Worm (Caenorhabditis elegans) whole organism, young adult: ENCODE data around the gene prp-3.

Experiments used
- B0019.2 ChIP-seq: fragments of 200-800 bp; sonication (Bioruptor generic); conservative IDR thresholded peaks from 2 replicates; pipeline ENCODE4 v1.3.6; 2022; ENCODE audit warnings: missing genetic modification reagents, missing genetic modification characterization, missing compliant biosample characterization
- F22D6.2 ChIP-seq: sonication (generic microtip); optimal IDR thresholded peaks from 2 replicates; lab custom pipeline; 2016; ENCODE audit warnings: mild to moderate bottlenecking, missing genetic modification characterization, missing compliant biosample characterization
- F57A8.1 ChIP-seq: fragments of 200-800 bp; sonication (Bioruptor generic); optimal IDR thresholded peaks from 2 replicates; lab custom pipeline; 2018; ENCODE audit warnings: mild to moderate bottlenecking, missing genetic modification characterization, moderate library complexity, missing compliant biosample characterization
- T26A5.8 ChIP-seq: sonication (generic microtip); optimal IDR thresholded peaks from 2 replicates; lab custom pipeline; 2016; ENCODE audit warnings: missing genetic modification characterization, missing compliant biosample characterization
- ama-1 ChIP-seq, 3 experiments: fragments of 150-350 bp in 1 of 3; sonication (generic microtip) in 2 of 3; optimal IDR thresholded peaks; 2 replicates each; lab custom pipeline; 2014 to 2018; ENCODE audit warnings: missing biosample characterization in 2 of 3, missing genetic modification characterization in 2 of 3, missing genetic modification reagents in 2 of 3
- dpl-1 ChIP-seq: fragments of 150-350 bp; optimal IDR thresholded peaks from 2 replicates; lab custom pipeline; 2014; ENCODE audit warnings: missing biosample characterization, missing genetic modification reagents, missing genetic modification characterization
- hmg-1.2 ChIP-seq: fragments of 200-800 bp; sonication (Bioruptor generic); IDR thresholded peaks from 2 replicates; pipeline ENCODE4 v1.3.6; 2022; ENCODE audit warnings: missing genetic modification reagents, missing genetic modification characterization, missing compliant biosample characterization
- nfyb-1 ChIP-seq: fragments of 200-800 bp; sonication (Bioruptor generic); IDR thresholded peaks from 2 replicates; pipeline ENCODE4 v1.3.6; 2022; ENCODE audit warnings: missing genetic modification reagents, missing genetic modification characterization, missing compliant biosample characterization
- unc-62 ChIP-seq: fragments of 150-350 bp; optimal IDR thresholded peaks from 2 replicates; lab custom pipeline; 2014; ENCODE audit warnings: missing biosample characterization, missing genetic modification reagents, missing genetic modification characterization

ce11 chrIII:10469574-10470055 lies 41.8 kb upstream of the prp-3 start, which contains the start of gene D2045.5:
- TF ChIP-seq dpl-1 (GFP tag; lab: Kevin White, UChicago) (no peak), unc-62 (no peak), F22D6.2 (no peak), T26A5.8 (tag; lab: Kevin White, UChicago) (no peak), hmg-1.2 (GFP tag; lab: Robert Waterston, UW) (no peak), ama-1 (optimal IDR thresholded peaks at IDR 0.05; lab: Kevin White, UChicago) (no peak), ama-1 (GFP tag; optimal IDR thresholded peaks at IDR 0.05; lab: Kevin White, UChicago) (no peak), F57A8.1 (GFP tag; lab: Kevin White, UChicago) (no peak), nfyb-1 (GFP tag; lab: Robert Waterston, UW) (no peak), B0019.2 (GFP tag; lab: Robert Waterston, UW) (no peak)
